Worm (Caenorhabditis elegans): ENCODE results near the gene ZC412.3.

ce11 chrV:14838130-14838529 lies 33.2 kb downstream of the ZC412.3 start:
- TF ChIP-seq ztf-23 (GFP tag; IDR thresholded peaks at IDR 0.05) (no peak), cog-1 (tag; optimal IDR thresholded peaks at IDR 0.05) (no peak), ztf-29 (GFP tag; IDR thresholded peaks at IDR 0.05) (no peak), T22C8.4 (GFP tag; IDR thresholded peaks at IDR 0.05) (no peak), flt-1 (GFP tag; IDR thresholded peaks at IDR 0.05) (no peak), tab-1 (GFP tag; IDR thresholded peaks at IDR 0.05) (no peak), ref-1 (GFP tag; conservative IDR thresholded peaks at IDR 0.05) (no peak), med-1 (GFP tag; optimal IDR thresholded peaks at IDR 0.05; ENCODE audit: insufficient read depth) (no peak)
